Worm (Caenorhabditis elegans) whole organism, L2 larva: ENCODE measurements around the gene F21D9.1.

Experiments used
- nhr-77 ChIP-seq: fragments of 150-350 bp; optimal IDR thresholded peaks from 2 replicates; lab custom pipeline; 2014; ENCODE audit warnings: missing biosample characterization, missing genetic modification characterization
- snpc-4 ChIP-seq: fragments of 150-350 bp; optimal IDR thresholded peaks from 2 replicates; lab custom pipeline; 2014; ENCODE audit warnings: missing biosample characterization, missing genetic modification characterization

DNA sequence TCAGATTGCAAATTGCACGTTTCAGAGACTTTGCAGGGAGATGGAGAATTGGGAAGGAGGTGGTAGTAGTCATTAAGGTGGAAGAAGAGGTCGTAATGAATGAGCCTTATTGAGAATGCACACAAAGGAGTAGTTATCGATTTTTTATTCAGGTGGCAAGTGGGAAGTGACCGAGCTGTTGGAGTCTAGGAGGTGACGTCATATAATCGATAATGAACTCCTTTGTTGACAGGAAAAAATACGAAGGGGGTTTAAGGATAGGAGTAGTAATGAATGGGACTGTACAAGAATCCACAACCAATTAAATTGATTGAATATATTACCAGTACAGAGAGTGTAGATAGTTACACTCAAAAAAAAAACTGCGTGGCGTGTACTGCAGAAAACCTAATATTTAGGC lies 37.7 kb downstream of the F21D9.1 start, which contains the start of gene fbxb-62:
- no peak for TF ChIP-seq nhr-77 (tag; lab: Kevin White, UChicago)
- no peak for TF ChIP-seq snpc-4 (tag; lab: Kevin White, UChicago)
